Fruit fly (Drosophila melanogaster) whole organism, embryonic: ENCODE results near the gene SMC6.

Experiments used
- CG11093 ChIP-seq: fragments of 200-800 bp; sonication (Bioruptor generic); IDR thresholded peaks from 3 replicates; pipeline ENCODE4 v1.3.6; 2022; ENCODE audit warnings: missing biosample characterization, missing genetic modification characterization
- CG11560 ChIP-seq: fragments of 200-800 bp; sonication (Bioruptor generic); IDR thresholded peaks from 3 replicates; pipeline ENCODE4 v1.3.6; 2022; ENCODE audit warnings: missing biosample characterization, missing genetic modification characterization
- CG12104 ChIP-seq: fragments of 200-800 bp; sonication (Bioruptor generic); optimal IDR thresholded peaks from 3 replicates; lab custom pipeline; 2016; ENCODE audit warnings: missing biosample characterization, missing genetic modification characterization
- CG12942 ChIP-seq: fragments of 200-800 bp; sonication (Bioruptor generic); optimal IDR thresholded peaks from 3 replicates; lab custom pipeline; 2016; ENCODE audit warnings: missing biosample characterization, missing genetic modification characterization
- CG13287 ChIP-seq: fragments of 200-800 bp; sonication (Bioruptor generic); IDR thresholded peaks from 2 replicates; pipeline ENCODE4 v1.3.6; 2022; ENCODE audit warnings: missing biosample characterization, missing genetic modification characterization; ENCODE audit not compliant: partially characterized antibody
- CG13424 ChIP-seq: fragments of 200-800 bp; sonication (Bioruptor generic); optimal IDR thresholded peaks from 2 replicates; lab custom pipeline; 2019; ENCODE audit warnings: missing biosample characterization, mild to moderate bottlenecking, missing genetic modification characterization, moderate library complexity
- CG16813 ChIP-seq: fragments of 200-800 bp; sonication (Bioruptor generic); IDR thresholded peaks from 3 replicates; pipeline ENCODE4 v1.3.6; 2022; ENCODE audit warnings: missing biosample characterization, missing genetic modification characterization; ENCODE audit not compliant: partially characterized antibody
- CG18764 ChIP-seq: fragments of 200-800 bp; sonication (Bioruptor generic); optimal IDR thresholded peaks from 3 replicates; lab custom pipeline; 2016; ENCODE audit warnings: missing biosample characterization, missing genetic modification characterization
- CG2120 ChIP-seq: fragments of 200-800 bp; sonication (Bioruptor generic); optimal IDR thresholded peaks from 3 replicates; lab custom pipeline; 2016; ENCODE audit warnings: missing biosample characterization, missing genetic modification characterization
- CG30020 ChIP-seq: fragments of 200-800 bp; optimal IDR thresholded peaks from 2 replicates; lab custom pipeline; 2019; ENCODE audit warnings: missing biosample characterization, mild to moderate bottlenecking, missing genetic modification characterization, moderate library complexity
- CG31224 ChIP-seq: fragments of 200-800 bp; sonication (Bioruptor generic); IDR thresholded peaks from 2 replicates; pipeline ENCODE4 v1.3.6; 2022; ENCODE audit warnings: missing biosample characterization, missing genetic modification characterization
- CG31441 ChIP-seq: fragments of 200-800 bp; sonication (Bioruptor generic); IDR thresholded peaks from 2 replicates; pipeline ENCODE4 v1.3.6; 2022; ENCODE audit warnings: missing biosample characterization, missing genetic modification characterization
- CG34224 ChIP-seq: fragments of 200-800 bp; sonication (Bioruptor generic); IDR thresholded peaks from 3 replicates; pipeline ENCODE4 v1.3.6; 2022; ENCODE audit warnings: missing biosample characterization, missing genetic modification characterization; ENCODE audit not compliant: partially characterized antibody
- CG34422 ChIP-seq: fragments of 200-800 bp; sonication (Bioruptor generic); IDR thresholded peaks from 3 replicates; pipeline ENCODE4 v1.3.6; 2022; ENCODE audit warnings: missing biosample characterization, missing genetic modification characterization
- CG4424 ChIP-seq: fragments of 200-800 bp; sonication (Bioruptor generic); optimal IDR thresholded peaks from 3 replicates; lab custom pipeline; 2016; ENCODE audit warnings: missing biosample characterization, missing genetic modification characterization
- CG6765 ChIP-seq: fragments of 200-800 bp; sonication (Bioruptor generic); optimal IDR thresholded peaks from 3 replicates; lab custom pipeline; 2017; ENCODE audit warnings: missing biosample characterization, mild to moderate bottlenecking, missing genetic modification characterization
- CG6813 ChIP-seq: fragments of 200-800 bp; sonication (Bioruptor generic); optimal IDR thresholded peaks from 2 replicates; lab custom pipeline; 2017; ENCODE audit warnings: missing biosample characterization, missing genetic modification characterization, mild to moderate bottlenecking, moderate library complexity, missing genetic modification reagents
- CG9932 ChIP-seq: fragments of 200-800 bp; sonication (Bioruptor generic); IDR thresholded peaks from 2 replicates; pipeline ENCODE4 v1.3.6; 2022; ENCODE audit warnings: missing biosample characterization, missing genetic modification characterization
- Dip3 ChIP-seq: fragments of 200-800 bp; sonication (Bioruptor generic); optimal IDR thresholded peaks from 3 replicates; lab custom pipeline; 2016; ENCODE audit warnings: missing biosample characterization, missing genetic modification characterization
- Dp ChIP-seq: fragments of 200-800 bp; sonication (Bioruptor generic); optimal IDR thresholded peaks from 2 replicates; lab custom pipeline; 2018; ENCODE audit warnings: missing biosample characterization, mild to moderate bottlenecking, missing genetic modification characterization, moderate library complexity
- Ets97D ChIP-seq: fragments of 200-800 bp; sonication (Bioruptor generic); optimal IDR thresholded peaks from 3 replicates; lab custom pipeline; 2016; ENCODE audit warnings: missing biosample characterization, missing genetic modification characterization
- HLH4C ChIP-seq: fragments of 200-800 bp; sonication (Bioruptor generic); IDR thresholded peaks from 3 replicates; pipeline ENCODE4 v1.3.6; 2022; ENCODE audit warnings: missing biosample characterization, missing genetic modification characterization; ENCODE audit not compliant: partially characterized antibody
- HLHmδ ChIP-seq: fragments of 200-800 bp; sonication (Bioruptor generic); optimal IDR thresholded peaks from 2 replicates; lab custom pipeline; 2018; ENCODE audit warnings: missing biosample characterization, mild to moderate bottlenecking, missing genetic modification characterization, moderate library complexity
- Hmr ChIP-seq: fragments of 200-800 bp; sonication (Bioruptor generic); optimal IDR thresholded peaks from 3 replicates; lab custom pipeline; 2017; ENCODE audit warnings: mild to moderate bottlenecking, missing biosample characterization, missing genetic modification reagents, missing genetic modification characterization
- Hmx ChIP-seq: fragments of 200-800 bp; sonication (Bioruptor generic); optimal IDR thresholded peaks from 2 replicates; lab custom pipeline; 2016; ENCODE audit warnings: missing biosample characterization, missing genetic modification characterization
- Hr3 ChIP-seq: fragments of 200-800 bp; sonication (Bioruptor generic); optimal IDR thresholded peaks from 3 replicates; lab custom pipeline; 2016; ENCODE audit warnings: missing biosample characterization, missing genetic modification characterization
- NC2β ChIP-seq: fragments of 200-800 bp; sonication (Bioruptor generic); optimal IDR thresholded peaks from 2 replicates; lab custom pipeline; 2016; ENCODE audit warnings: missing biosample characterization, missing genetic modification characterization
- Optix ChIP-seq: fragments of 200-800 bp; sonication (Bioruptor generic); IDR thresholded peaks from 3 replicates; pipeline ENCODE4 v1.3.6; 2022; ENCODE audit warnings: missing biosample characterization, missing genetic modification characterization
- Poxn ChIP-seq: fragments of 200-800 bp; sonication (Bioruptor generic); IDR thresholded peaks from 2 replicates; pipeline ENCODE4 v1.3.6; 2022; ENCODE audit warnings: missing biosample characterization, missing genetic modification characterization
- Side ChIP-seq: fragments of 200-800 bp; sonication (Bioruptor generic); optimal IDR thresholded peaks from 2 replicates; lab custom pipeline; 2016; ENCODE audit warnings: missing biosample characterization, missing genetic modification characterization
- Spps ChIP-seq: fragments of 200-800 bp; sonication (Bioruptor generic); optimal IDR thresholded peaks from 2 replicates; lab custom pipeline; 2018; ENCODE audit warnings: missing biosample characterization, mild to moderate bottlenecking, missing genetic modification characterization
- Sry-β ChIP-seq: fragments of 200-800 bp; sonication (Bioruptor generic); optimal IDR thresholded peaks from 2 replicates; lab custom pipeline; 2018; ENCODE audit warnings: missing biosample characterization, mild to moderate bottlenecking, missing genetic modification characterization, moderate library complexity
- Sry-δ ChIP-seq: fragments of 200-800 bp; sonication (Bioruptor generic); optimal IDR thresholded peaks from 2 replicates; lab custom pipeline; 2016; ENCODE audit warnings: missing biosample characterization, missing genetic modification characterization
- YL-1 ChIP-seq: fragments of 200-800 bp; sonication (Bioruptor generic); optimal IDR thresholded peaks from 3 replicates; lab custom pipeline; 2017; ENCODE audit warnings: missing biosample characterization, mild to moderate bottlenecking, missing genetic modification characterization
- al ChIP-seq: fragments of 200-800 bp; sonication (Bioruptor generic); IDR thresholded peaks from 2 replicates; pipeline ENCODE4 v1.3.6; 2022; ENCODE audit warnings: missing biosample characterization, missing genetic modification characterization
- chm ChIP-seq: fragments of 200-800 bp; sonication (Bioruptor generic); IDR thresholded peaks from 2 replicates; pipeline ENCODE4 v1.3.6; 2022; ENCODE audit warnings: missing biosample characterization, missing genetic modification characterization
- chn ChIP-seq: fragments of 200-800 bp; sonication (Bioruptor generic); optimal IDR thresholded peaks from 2 replicates; lab custom pipeline; 2016; ENCODE audit warnings: missing biosample characterization, missing genetic modification characterization
- crp ChIP-seq, 2 experiments: fragments of 200-800 bp; sonication (Bioruptor generic); optimal IDR thresholded peaks; 2 replicates in 1 of 2; 3 replicates in 1 of 2; lab custom pipeline; 2017; ENCODE audit warnings: missing biosample characterization in 2 of 2, missing genetic modification characterization in 2 of 2, mild to moderate bottlenecking in 1 of 2, moderate library complexity in 1 of 2
- dmrt11E ChIP-seq: fragments of 200-800 bp; sonication (Bioruptor generic); optimal IDR thresholded peaks from 3 replicates; lab custom pipeline; 2018; ENCODE audit warnings: missing biosample characterization, mild to moderate bottlenecking, missing genetic modification characterization, moderate library complexity
- ems ChIP-seq: fragments of 200-800 bp; sonication (Bioruptor generic); optimal IDR thresholded peaks from 3 replicates; lab custom pipeline; 2016; ENCODE audit warnings: missing biosample characterization, missing genetic modification characterization
- grn ChIP-seq: fragments of 200-800 bp; sonication (Bioruptor generic); optimal IDR thresholded peaks from 3 replicates; lab custom pipeline; 2017; ENCODE audit warnings: missing biosample characterization, missing genetic modification characterization
- gro ChIP-seq: fragments of 200-800 bp; sonication (Bioruptor generic); optimal IDR thresholded peaks from 2 replicates; lab custom pipeline; 2016; ENCODE audit warnings: missing biosample characterization, missing genetic modification characterization
- lbe ChIP-seq: fragments of 200-800 bp; sonication (Bioruptor generic); optimal IDR thresholded peaks from 2 replicates; lab custom pipeline; 2016; ENCODE audit warnings: missing biosample characterization, mild to moderate bottlenecking, missing genetic modification characterization
- lola ChIP-seq, 3 experiments: fragments of >200 bp in 2 of 3; fragments of 200-800 bp in 1 of 3; sonication (Bioruptor generic) in 1 of 3; optimal IDR thresholded peaks; 2 replicates each; lab custom pipeline; 2017 to 2019; ENCODE audit warnings: missing biosample characterization in 3 of 3, missing genetic modification characterization in 3 of 3, mild to moderate bottlenecking in 1 of 3, moderate library complexity in 1 of 3
- prd ChIP-seq, 3 experiments: fragments of >200 bp in 2 of 3; fragments of 200-800 bp in 1 of 3; sonication (Bioruptor generic) in 1 of 3; optimal IDR thresholded peaks in 2 of 3; IDR thresholded peaks in 1 of 3; 2 replicates in 2 of 3; 3 replicates in 1 of 3; pipeline versions ENCODE4 v1.3.6 to Lab custom; 2017 to 2022; ENCODE audit warnings: missing biosample characterization in 1 of 3, missing genetic modification characterization in 1 of 3
- salm ChIP-seq: fragments of 200-800 bp; sonication (Bioruptor generic); optimal IDR thresholded peaks from 2 replicates; lab custom pipeline; 2018; ENCODE audit warnings: missing biosample characterization, mild to moderate bottlenecking, missing genetic modification characterization
- sens ChIP-seq: fragments of 200-800 bp; sonication (Bioruptor generic); peaks from one replicate; lab custom pipeline; 2016; ENCODE audit warnings: missing biosample characterization, missing genetic modification characterization
- unc-4 ChIP-seq: fragments of 200-800 bp; sonication (Bioruptor generic); IDR thresholded peaks from 2 replicates; pipeline ENCODE4 v1.3.6; 2022; ENCODE audit warnings: missing biosample characterization, missing genetic modification characterization; ENCODE audit not compliant: partially characterized antibody
- wor ChIP-seq: fragments of 200-800 bp; sonication (Bioruptor generic); IDR thresholded peaks from 2 replicates; pipeline ENCODE4 v1.3.6; 2022; ENCODE audit warnings: missing biosample characterization, missing genetic modification characterization

SMC6 gene

dm6 chr3R:24163556-24164022 is 29.6 kb downstream of the SMC6 start, which contains the start of gene Apc2 (continued):
- TF ChIP-seq CG11560 (tag; lab: Robert Waterston, UW) (peak; percentile 89), Hmx (GFP tag; lab: Kevin White, UChicago) (no peak), CG13424 (peak; percentile 67), CG11093 (GFP tag; lab: Robert Waterston, UW) (peak; percentile 37; the same call in 1 of the 3 replicates), unc-4 (GFP tag; lab: Robert Waterston, UW) (peak; percentile 71; the same call in 1 of the 2 replicates), dmrt11E (tag; lab: Kevin White, UChicago) (peak; percentile 64), CG16813 (peak; percentile 51; the same call in 1 of the 3 replicates), salm (peak; percentile 27), CG6765 (GFP tag; lab: Kevin White, UChicago) (no peak), chm (GFP tag; lab: Robert Waterston, UW) (peak; percentile 21; the same call in 1 of the 2 replicates), crp (GFP tag; optimal IDR thresholded peaks at IDR 0.05; lab: Kevin White, UChicago) (peak; percentile 12 to 84), gro (GFP tag; lab: Kevin White, UChicago) (no peak), Dp (GFP tag; lab: Kevin White, UChicago) (peak; percentile 17), sens (GFP tag; lab: Kevin White, UChicago) (peak; percentile 91), Poxn (GFP tag; lab: Robert Waterston, UW) (no peak), CG13287 (GFP tag; lab: Robert Waterston, UW) (peak; percentile 75), Side (GFP tag; lab: Kevin White, UChicago) (no peak), CG31224 (GFP tag; lab: Robert Waterston, UW) (peak; percentile 32; the same call in 1 of the 2 replicates), ems (peak; percentile 19), Sry-β (GFP tag; lab: Kevin White, UChicago) (peak; percentile 94), YL-1 (GFP tag; lab: Kevin White, UChicago) (peak; percentile 47), CG9932 (peak; percentile 75), CG12104 (GFP tag; lab: Kevin White, UChicago) (peak; percentile 45), CG4424 (GFP tag; lab: Kevin White, UChicago) (peak; percentile 33), CG2120 (GFP tag; lab: Kevin White, UChicago) (peak; percentile 66), Spps (tag; lab: Kevin White, UChicago) (peak; percentile 23), CG31441 (GFP tag; lab: Robert Waterston, UW) (peak; percentile 70), wor (0 out of 2 replicates have a peak, but pooled peaks have one; percentile 12), CG30020 (peak; percentile 55), Hr3 (GFP tag; lab: Kevin White, UChicago) (peak; percentile 60), Optix (GFP tag; lab: Robert Waterston, UW) (no peak), CG6813 (GFP tag; lab: Kevin White, UChicago) (no peak), prd (optimal IDR thresholded peaks at IDR 0.05; lab: Kevin White, UChicago) (no peak), prd (GFP tag; IDR thresholded peaks at IDR 0.05; lab: Robert Waterston, UW) (peak; percentile 69), chn (no peak), CG34422 (peak; percentile 67; the same call in 2 of the 3 replicates), CG12942 (GFP tag; lab: Kevin White, UChicago) (peak; percentile 51), Ets97D (GFP tag; lab: Kevin White, UChicago) (peak; percentile 8), al (GFP tag; lab: Robert Waterston, UW) (peak; percentile 45), Sry-δ (GFP tag; lab: Kevin White, UChicago) (peak; percentile 66), Dip3 (GFP tag; lab: Kevin White, UChicago) (peak; percentile 34), lbe (peak; percentile 14), HLH4C (GFP tag; lab: Robert Waterston, UW) (peak; percentile 27; the same call in 1 of the 3 replicates), lola (GFP tag; optimal IDR thresholded peaks at IDR 0.05; lab: Kevin White, UChicago) (peak in 1 of 3 experiments; percentile 68), NC2β (GFP tag; lab: Kevin White, UChicago) (no peak), Hmr (GFP tag; lab: Kevin White, UChicago) (peak; percentile 48), HLHmδ (no peak), CG34224 (GFP tag; lab: Robert Waterston, UW) (peak; percentile 69; the same call in 2 of the 3 replicates), grn (GFP tag; lab: Kevin White, UChicago) (no peak), CG18764 (GFP tag; lab: Kevin White, UChicago) (peak; percentile 13)
